Worm (Caenorhabditis elegans): ENCODE measurements around the gene F18C5.5.

- TF ChIP-seq elt-1 (tag; optimal IDR thresholded peaks at IDR 0.05) (no peak), unc-39 (tag; optimal IDR thresholded peaks at IDR 0.05) (no peak), nhr-12 (tag; optimal IDR thresholded peaks at IDR 0.05) (no peak), nhr-11 (tag; optimal IDR thresholded peaks at IDR 0.05) (no peak), nhr-77 (tag; optimal IDR thresholded peaks at IDR 0.05) (no peak), ZK546.5 (tag; optimal IDR thresholded peaks at IDR 0.05) (no peak), lin-39 (tag; optimal IDR thresholded peaks at IDR 0.05) (no peak), unc-62 (GFP tag; optimal IDR thresholded peaks at IDR 0.05) (no peak), nhr-237 (tag; optimal IDR thresholded peaks at IDR 0.05) (no peak), lin-11 (tag; optimal IDR thresholded peaks at IDR 0.05) (no peak), nhr-10 (tag; optimal IDR thresholded peaks at IDR 0.05) (no peak), crh-2 (tag; optimal IDR thresholded peaks at IDR 0.05) (no peak), snpc-4 (tag; optimal IDR thresholded peaks at IDR 0.05) (no peak)
Measured at ce11 chrII:6526136-6526684, 40.3 kb downstream of the F18C5.5 start.
